Worm (Caenorhabditis elegans): ENCODE data around the gene K08F8.7.

The K08F8.7 gene

ce11 chrII:8784235-8784928 lies 29.2 kb upstream of the K08F8.7 start (continued):
- peak; percentile 57 for TF ChIP-seq dve-1 (tag; optimal IDR thresholded peaks at IDR 0.05; ENCODE audit: insufficient read depth)
- TF ChIP-seq aly-2 (tag; optimal IDR thresholded peaks at IDR 0.05) = no peak
- TF ChIP-seq snpc-1.2 (GFP tag; IDR thresholded peaks at IDR 0.05) = no peak
- TF ChIP-seq unc-62 (GFP tag; optimal IDR thresholded peaks at IDR 0.05 in 1 of 2) = peak in 1 of 2 experiments; percentile 85
- TF ChIP-seq unc-62 (tag; optimal IDR thresholded peaks at IDR 0.05) = no peak
- TF ChIP-seq rbr-2 (tag; optimal IDR thresholded peaks at IDR 0.05) = peak; percentile 47

ce11 chrII:8783451-8783967 lies 28.3 kb upstream of the K08F8.7 start, which contains the start of gene sgn-1:
TSS of gene sgn-1 (minus strand) at chrII:8783670.
- no peak for TF ChIP-seq dmd-8 (GFP tag; IDR thresholded peaks at IDR 0.05)
- peak in 1 of 2 experiments; percentile 40 for TF ChIP-seq unc-62 (GFP tag; optimal IDR thresholded peaks at IDR 0.05 in 1 of 2)
- no peak for TF ChIP-seq unc-62 (tag; optimal IDR thresholded peaks at IDR 0.05)
- no peak for TF ChIP-seq nhr-42 (GFP tag; IDR thresholded peaks at IDR 0.05)
- TF ChIP-seq mep-1 (tag; optimal IDR thresholded peaks at IDR 0.05) = no peak
- TF ChIP-seq dmd-6 (GFP tag; IDR thresholded peaks at IDR 0.05) = no peak
- TF ChIP-seq mxl-3 (GFP tag; optimal IDR thresholded peaks at IDR 0.05) = peak; percentile 6
- TF ChIP-seq snpc-1.2 (GFP tag; IDR thresholded peaks at IDR 0.05) = no peak

ce11 chrII:8776504-8776903 lies 21.3 kb upstream of the K08F8.7 start:
- TF ChIP-seq unc-62 (GFP tag; optimal IDR thresholded peaks at IDR 0.05 in 1 of 2) (peak in 1 of 2 experiments; percentile 93), unc-62 (tag; optimal IDR thresholded peaks at IDR 0.05) (no peak), F26F4.8 (GFP tag; conservative IDR thresholded peaks at IDR 0.05) (no peak), mxl-3 (GFP tag; optimal IDR thresholded peaks at IDR 0.05) (no peak), hmg-1.1 (GFP tag; IDR thresholded peaks at IDR 0.05) (no peak)

ce11 chrII:8770675-8771074 lies 15.5 kb upstream of the K08F8.7 start, which contains the start of gene let-19:
TSS of gene let-19 (plus strand) at chrII:8770975.
- TF ChIP-seq ztf-7 (tag; optimal IDR thresholded peaks at IDR 0.05) (no peak), dmd-6 (GFP tag; IDR thresholded peaks at IDR 0.05) (no peak), pqm-1 (tag; optimal IDR thresholded peaks at IDR 0.05) (no peak), snpc-4 (tag; optimal IDR thresholded peaks at IDR 0.05) (no peak), ceh-62 (tag; optimal IDR thresholded peaks at IDR 0.05) (no peak), ces-1 (GFP tag; optimal IDR thresholded peaks at IDR 0.05) (no peak), Y105C5A.15 (GFP tag; IDR thresholded peaks at IDR 0.05) (no peak), Y48G9A.11 (GFP tag; IDR thresholded peaks at IDR 0.05) (no peak), zag-1 (tag; optimal IDR thresholded peaks at IDR 0.05) (no peak), nhr-41 (GFP tag; IDR thresholded peaks at IDR 0.05) (no peak), ceh-32 (tag; optimal IDR thresholded peaks at IDR 0.05; ENCODE audit: poor library complexity) (no peak), dpl-1 (GFP tag; optimal IDR thresholded peaks at IDR 0.05) (no peak), nhr-48 (tag; optimal IDR thresholded peaks at IDR 0.05) (no peak), nhr-25 (tag; optimal IDR thresholded peaks at IDR 0.05; ENCODE audit: borderline replicate concordance, insufficient read depth) (no peak), nhr-102 (tag; optimal IDR thresholded peaks at IDR 0.05) (no peak)

ce11 chrII:8769375-8769774 lies 14.2 kb upstream of the K08F8.7 start:
- TF ChIP-seq hmg-1.1 (GFP tag; IDR thresholded peaks at IDR 0.05) (peak; percentile 65), hif-1 (tag; optimal IDR thresholded peaks at IDR 0.05) (no peak), unc-62 (GFP tag; optimal IDR thresholded peaks at IDR 0.05 in 1 of 2) (peak in 1 of 2 experiments; percentile 57), unc-62 (tag; optimal IDR thresholded peaks at IDR 0.05) (no peak), ztf-7 (tag; optimal IDR thresholded peaks at IDR 0.05) (no peak), gei-8 (GFP tag; optimal IDR thresholded peaks at IDR 0.05) (no peak), mes-2 (tag; optimal IDR thresholded peaks at IDR 0.05; ENCODE audit: poor library complexity, severe bottlenecking) (peak; percentile 54), dve-1 (tag; optimal IDR thresholded peaks at IDR 0.05; ENCODE audit: insufficient read depth) (peak; percentile 25), hlh-11 (tag; optimal IDR thresholded peaks at IDR 0.05) (peak; percentile 20), rbr-2 (tag; optimal IDR thresholded peaks at IDR 0.05) (peak; percentile 1), ZK546.5 (tag; optimal IDR thresholded peaks at IDR 0.05) (no peak), T26A8.4 (GFP tag; IDR thresholded peaks at IDR 0.05) (no peak), ztf-11 (tag; optimal IDR thresholded peaks at IDR 0.05) (no peak), mep-1 (tag; optimal IDR thresholded peaks at IDR 0.05) (peak; percentile 48), hlh-30 (tag; optimal IDR thresholded peaks at IDR 0.05; ENCODE audit: insufficient read depth) (peak; percentile 30), F26F4.8 (GFP tag; conservative IDR thresholded peaks at IDR 0.05) (no peak), aly-2 (tag; optimal IDR thresholded peaks at IDR 0.05) (no peak), pqm-1 (tag; optimal IDR thresholded peaks at IDR 0.05) (peak; percentile 3), php-3 (GFP tag; IDR thresholded peaks at IDR 0.05) (no peak), Y75B8A.6 (GFP tag; IDR thresholded peaks at IDR 0.05) (no peak), daf-16 (GFP tag; optimal IDR thresholded peaks at IDR 0.05) (no peak), daf-16 (tag; optimal IDR thresholded peaks at IDR 0.05) (peak; percentile 11), saeg-2 (GFP tag; IDR thresholded peaks at IDR 0.05) (no peak), dmd-6 (GFP tag; IDR thresholded peaks at IDR 0.05) (peak; percentile 27; the same call in 1 of the 2 replicates)

Data from whole organism, L4 larva.